Fruit fly (Drosophila melanogaster) whole organism, prepupa: ENCODE results near the gene CG10317.

ENCODE experiments used
- CG10631 ChIP-seq: fragments of 200-800 bp; sonication (Bioruptor generic); optimal IDR thresholded peaks from 2 replicates; lab custom pipeline; 2016; ENCODE audit warnings: missing biosample characterization, missing genetic modification characterization
- CG10669 ChIP-seq: fragments of 200-800 bp; sonication (Bioruptor generic); optimal IDR thresholded peaks from 3 replicates; lab custom pipeline; 2018; ENCODE audit warnings: missing biosample characterization, mild to moderate bottlenecking, missing genetic modification characterization, moderate library complexity
- CG1621 ChIP-seq: fragments of 200-800 bp; sonication (Bioruptor generic); optimal IDR thresholded peaks from 3 replicates; lab custom pipeline; 2018; ENCODE audit warnings: missing biosample characterization, mild to moderate bottlenecking, missing genetic modification characterization
- CG4318 ChIP-seq: fragments of 200-800 bp; sonication (Bioruptor generic); optimal IDR thresholded peaks from 3 replicates; lab custom pipeline; 2017; ENCODE audit warnings: missing biosample characterization, mild to moderate bottlenecking, missing genetic modification characterization
- CG6792 ChIP-seq: fragments of 200-800 bp; sonication (Bioruptor generic); optimal IDR thresholded peaks from 3 replicates; lab custom pipeline; 2016; ENCODE audit warnings: missing biosample characterization, missing genetic modification characterization
- CG6854 ChIP-seq: fragments of 200-800 bp; sonication (Bioruptor generic); optimal IDR thresholded peaks from 2 replicates; lab custom pipeline; 2017; ENCODE audit warnings: missing biosample characterization, mild to moderate bottlenecking, missing genetic modification characterization
- CG8319 ChIP-seq: fragments of 200-800 bp; sonication (Bioruptor generic); optimal IDR thresholded peaks from 3 replicates; lab custom pipeline; 2016; ENCODE audit warnings: missing biosample characterization, missing genetic modification characterization
- CG8632 ChIP-seq: fragments of 200-800 bp; sonication (Bioruptor generic); optimal IDR thresholded peaks from 3 replicates; lab custom pipeline; 2016; ENCODE audit warnings: missing biosample characterization, missing genetic modification characterization
- Ets21C ChIP-seq: fragments of 200-800 bp; sonication (Bioruptor generic); optimal IDR thresholded peaks from 3 replicates; lab custom pipeline; 2016; ENCODE audit warnings: missing biosample characterization, missing genetic modification characterization
- Hr38 ChIP-seq: sonication (Bioruptor generic); optimal IDR thresholded peaks from 2 replicates; lab custom pipeline; 2016; ENCODE audit warnings: missing biosample characterization, missing genetic modification characterization
- OdsH ChIP-seq: fragments of 200-800 bp; sonication (Bioruptor generic); optimal IDR thresholded peaks from 3 replicates; lab custom pipeline; 2016; ENCODE audit warnings: missing biosample characterization, missing genetic modification characterization
- Sox14 ChIP-seq: fragments of 200-800 bp; sonication (Bioruptor generic); optimal IDR thresholded peaks from 3 replicates; lab custom pipeline; 2016; ENCODE audit warnings: missing biosample characterization, missing genetic modification characterization
- achi ChIP-seq: fragments of 200-800 bp; sonication (Bioruptor generic); optimal IDR thresholded peaks from 3 replicates; lab custom pipeline; 2016; ENCODE audit warnings: missing biosample characterization, missing genetic modification characterization
- spab ChIP-seq: fragments of 200-800 bp; sonication (Bioruptor generic); optimal IDR thresholded peaks from 2 replicates; lab custom pipeline; 2017; ENCODE audit warnings: missing biosample characterization, mild to moderate bottlenecking, missing genetic modification characterization, missing genetic modification reagents

DNA sequence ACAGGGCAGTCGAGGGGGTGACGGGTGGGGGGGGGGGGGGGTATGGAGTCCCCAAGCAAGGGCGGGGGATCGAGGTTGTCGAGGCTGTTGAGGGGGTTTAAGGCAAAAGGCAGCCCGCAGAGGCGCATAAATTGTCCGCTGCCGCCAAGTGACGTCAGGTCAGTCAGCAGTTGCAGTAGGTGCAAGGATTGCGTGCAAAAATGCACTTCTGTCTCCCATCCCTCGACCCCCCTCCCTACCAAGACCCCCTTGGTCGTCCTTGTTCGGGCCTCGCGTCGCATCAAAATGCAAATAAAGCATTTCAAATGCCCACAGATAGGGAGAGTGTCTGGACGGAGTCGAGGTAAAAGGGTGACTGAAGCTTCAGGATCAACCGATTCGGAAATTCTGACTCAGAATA, 46.2 kb upstream of the CG10317 start:
- TF ChIP-seq OdsH (GFP tag; lab: Kevin White, UChicago) (no peak), Sox14 (no peak), CG10669 (GFP tag; lab: Kevin White, UChicago) (no peak), CG4318 (GFP tag; lab: Kevin White, UChicago) (no peak), spab (no peak), Hr38 (GFP tag; lab: Kevin White, UChicago) (no peak), CG8319 (GFP tag; lab: Kevin White, UChicago) (no peak), Ets21C (no peak), CG6792 (GFP tag; lab: Kevin White, UChicago) (no peak), CG6854 (GFP tag; lab: Kevin White, UChicago) (no peak), CG10631 (GFP tag; lab: Kevin White, UChicago) (no peak), CG8632 (no peak), achi (GFP tag; lab: Kevin White, UChicago) (no peak), CG1621 (no peak)
